Worm (Caenorhabditis elegans): ENCODE data around the gene nspb-8.

nspb-8 gene

ce11 chrII:14598367-14598766 is 17.9 kb upstream of the nspb-8 start (continued):
- TF ChIP-seq efl-1 (GFP tag; optimal IDR thresholded peaks at IDR 0.05): no peak
- no peak for TF ChIP-seq T07F8.4 (tag; optimal IDR thresholded peaks at IDR 0.05)
- no peak for TF ChIP-seq snpc-1.1 (tag; optimal IDR thresholded peaks at IDR 0.05; ENCODE audit: insufficient read depth)
- no peak for TF ChIP-seq F57A8.1 (GFP tag; optimal IDR thresholded peaks at IDR 0.05)
- TF ChIP-seq C17E4.6 (GFP tag; IDR thresholded peaks at IDR 0.05): no peak
- no peak for TF ChIP-seq ets-4 (GFP tag; optimal IDR thresholded peaks at IDR 0.05)
- peak; percentile 84 for TF ChIP-seq B0336.3 (GFP tag; IDR thresholded peaks at IDR 0.05)
- TF ChIP-seq mcd-1 (GFP tag; IDR thresholded peaks at IDR 0.05): no peak; the same call in 1 of the 2 replicates
- no peak for TF ChIP-seq ceh-58 (GFP tag; IDR thresholded peaks at IDR 0.05)
- TF ChIP-seq sptf-2 (GFP tag; optimal IDR thresholded peaks at IDR 0.05): no peak
- no peak for TF ChIP-seq pbrm-1 (GFP tag; IDR thresholded peaks at IDR 0.05)
- TF ChIP-seq ceh-40 (GFP tag; IDR thresholded peaks at IDR 0.05): no peak
- no peak for TF ChIP-seq aptf-3 (GFP tag; IDR thresholded peaks at IDR 0.05)
- no peak for TF ChIP-seq F57C9.4 (tag; optimal IDR thresholded peaks at IDR 0.05)
- TF ChIP-seq cebp-2 (GFP tag; IDR thresholded peaks at IDR 0.05): no peak
- no peak for TF ChIP-seq dox-1 (GFP tag; IDR thresholded peaks at IDR 0.05)
- TF ChIP-seq sea-2 (GFP tag; IDR thresholded peaks at IDR 0.05): no peak
- no peak for TF ChIP-seq T26A5.8 (tag; optimal IDR thresholded peaks at IDR 0.05)
- no peak for TF ChIP-seq Y95B8A.8 (GFP tag; IDR thresholded peaks at IDR 0.05)
- TF ChIP-seq hmg-20 (GFP tag; IDR thresholded peaks at IDR 0.05): no peak
- peak; percentile 54; the same call in 1 of the 2 replicates for TF ChIP-seq nfyb-1 (GFP tag; IDR thresholded peaks at IDR 0.05)
- TF ChIP-seq hlh-12 (tag; optimal IDR thresholded peaks at IDR 0.05): no peak
- TF ChIP-seq nhr-179 (tag; optimal IDR thresholded peaks at IDR 0.05): no peak
- TF ChIP-seq lin-35 (GFP tag; optimal IDR thresholded peaks at IDR 0.05): no peak
- TF ChIP-seq lin-26 (GFP tag; IDR thresholded peaks at IDR 0.05): no peak
- TF ChIP-seq nhr-90 (tag; optimal IDR thresholded peaks at IDR 0.05): no peak
- no peak for TF ChIP-seq ceh-79 (tag; optimal IDR thresholded peaks at IDR 0.05)
- TF ChIP-seq B0019.2 (GFP tag; conservative IDR thresholded peaks at IDR 0.05): no peak
- no peak for TF ChIP-seq ekl-4 (GFP tag; IDR thresholded peaks at IDR 0.05)
- peak; percentile 36 for TF ChIP-seq nhr-80 (tag; optimal IDR thresholded peaks at IDR 0.05)
- TF ChIP-seq F37B4.10 (GFP tag; IDR thresholded peaks at IDR 0.05): no peak
- no peak for TF ChIP-seq nfya-1 (tag; optimal IDR thresholded peaks at IDR 0.05; ENCODE audit: borderline replicate concordance, insufficient read depth)
- no peak for TF ChIP-seq xnd-1 (tag; optimal IDR thresholded peaks at IDR 0.05)
- TF ChIP-seq F23B12.7 (tag; optimal IDR thresholded peaks at IDR 0.05; ENCODE audit: insufficient read depth): peak; percentile 6

ce11 chrII:14597788-14598187 is 17.3 kb upstream of the nspb-8 start:
- no peak for TF ChIP-seq ceh-58 (GFP tag; IDR thresholded peaks at IDR 0.05)
- 0 out of 2 replicates have a peak, but pooled peaks have one; percentile 17 for TF ChIP-seq madf-6 (GFP tag; IDR thresholded peaks at IDR 0.05)

ce11 chrII:14593281-14593680 is 12.8 kb upstream of the nspb-8 start, which contains the start of gene catp-4:
Gene catp-4 (plus strand): TSS chrII:14593581.
- no peak for TF ChIP-seq lin-35 (GFP tag; optimal IDR thresholded peaks at IDR 0.05)
- TF ChIP-seq unc-130 (GFP tag; optimal IDR thresholded peaks at IDR 0.05): no peak
- no peak for TF ChIP-seq zim-3 (tag; optimal IDR thresholded peaks at IDR 0.05)
- TF ChIP-seq mcd-1 (GFP tag; IDR thresholded peaks at IDR 0.05): no peak
- no peak for TF ChIP-seq B0336.3 (GFP tag; IDR thresholded peaks at IDR 0.05)
- TF ChIP-seq lir-1 (GFP tag; conservative IDR thresholded peaks at IDR 0.05): no peak
- no peak for TF ChIP-seq ztf-6 (GFP tag; IDR thresholded peaks at IDR 0.05)
- TF ChIP-seq K12H6.12 (tag; optimal IDR thresholded peaks at IDR 0.05): no peak
- no peak for TF ChIP-seq snpc-1.1 (tag; optimal IDR thresholded peaks at IDR 0.05; ENCODE audit: insufficient read depth)
- TF ChIP-seq ztf-28 (GFP tag; IDR thresholded peaks at IDR 0.05): no peak
- no peak for TF ChIP-seq rcor-1 (GFP tag; IDR thresholded peaks at IDR 0.05)
- TF ChIP-seq nhr-179 (tag; optimal IDR thresholded peaks at IDR 0.05): no peak

Data from whole organism, young adult.